Fruit fly (Drosophila melanogaster): Measurements from ENCODE around the gene CG42728.

CG42728 gene

DNA sequence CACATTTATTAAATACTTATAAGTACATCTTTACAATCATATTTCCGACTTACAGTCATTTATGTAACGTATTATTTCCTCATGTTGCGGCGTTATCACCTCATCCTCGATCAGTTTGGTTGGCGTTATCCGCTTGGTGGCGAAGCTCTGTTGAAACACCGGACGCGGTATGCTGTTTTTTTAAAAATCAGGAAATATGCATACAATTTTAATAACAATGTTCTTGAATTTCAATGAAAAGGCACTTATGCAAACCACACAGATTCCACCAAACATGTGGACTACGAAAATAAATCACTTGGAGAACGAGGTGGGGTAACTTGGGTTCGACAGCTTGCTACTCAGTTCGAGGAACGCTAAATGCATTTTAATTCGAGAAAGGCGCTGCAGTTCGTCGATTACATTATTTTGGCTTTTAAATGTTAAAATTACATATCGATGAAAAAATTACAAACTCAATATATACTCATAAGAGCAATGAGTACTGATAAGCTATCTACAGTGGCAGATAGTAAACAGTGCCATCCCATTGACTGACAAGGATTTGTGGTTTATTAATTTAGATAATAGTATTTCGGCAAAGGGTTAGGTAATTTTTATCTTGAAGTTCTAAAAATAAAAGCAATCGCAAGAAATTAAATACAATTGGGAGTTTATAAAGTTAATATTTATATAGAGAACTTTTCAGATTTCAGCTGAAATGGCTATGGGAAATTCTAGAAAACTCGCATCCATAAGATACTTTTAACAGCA, 21.6 kb downstream of the CG42728 start (continued):
- TF ChIP-seq salr (GFP tag; optimal IDR thresholded peaks at IDR 0.05) (no peak), acj6 (GFP tag; optimal IDR thresholded peaks at IDR 0.05) (no peak), spab (GFP tag; optimal IDR thresholded peaks at IDR 0.05) (no peak), Eip93F (GFP tag; optimal IDR thresholded peaks at IDR 0.05) (no peak), Hr38 (GFP tag; optimal IDR thresholded peaks at IDR 0.05) (no peak), Eip75B (GFP tag; optimal IDR thresholded peaks at IDR 0.05) (no peak), Lpt (GFP tag; optimal IDR thresholded peaks at IDR 0.05) (no peak), CG4318 (GFP tag; optimal IDR thresholded peaks at IDR 0.05) (no peak), CG11762 (GFP tag; optimal IDR thresholded peaks at IDR 0.05; ENCODE audit: insufficient read depth) (no peak), Eip78C (GFP tag) (peak; percentile 78), CG8319 (GFP tag; optimal IDR thresholded peaks at IDR 0.05) (no peak), fd59A (GFP tag; optimal IDR thresholded peaks at IDR 0.05) (no peak), eg (GFP tag; IDR thresholded peaks at IDR 0.05) (no peak), cyc (GFP tag; optimal IDR thresholded peaks at IDR 0.05) (no peak), Met (GFP tag; optimal IDR thresholded peaks at IDR 0.05) (no peak), CG15336 (GFP tag; IDR thresholded peaks at IDR 0.05) (no peak), CG11902 (GFP tag; optimal IDR thresholded peaks at IDR 0.05) (no peak), fkh (GFP tag; optimal IDR thresholded peaks at IDR 0.05) (no peak), CG3032 (tag; optimal IDR thresholded peaks at IDR 0.05) (no peak), CG6792 (GFP tag; optimal IDR thresholded peaks at IDR 0.05) (no peak), esn (GFP tag; optimal IDR thresholded peaks at IDR 0.05) (peak; percentile 16), Sox15 (GFP tag; optimal IDR thresholded peaks at IDR 0.05) (no peak), vri (GFP tag; optimal IDR thresholded peaks at IDR 0.05) (no peak), CG34406 (GFP tag; optimal IDR thresholded peaks at IDR 0.05) (no peak), Hr39 (GFP tag; optimal IDR thresholded peaks at IDR 0.05) (no peak), topi (GFP tag; optimal IDR thresholded peaks at IDR 0.05) (no peak), svp (GFP tag) (peak; percentile 80), Ets96B (tag; optimal IDR thresholded peaks at IDR 0.05) (no peak), OdsH (GFP tag; optimal IDR thresholded peaks at IDR 0.05) (no peak), CG11294 (GFP tag; IDR thresholded peaks at IDR 0.05) (no peak), CG8632 (GFP tag; optimal IDR thresholded peaks at IDR 0.05) (no peak)

DNA sequence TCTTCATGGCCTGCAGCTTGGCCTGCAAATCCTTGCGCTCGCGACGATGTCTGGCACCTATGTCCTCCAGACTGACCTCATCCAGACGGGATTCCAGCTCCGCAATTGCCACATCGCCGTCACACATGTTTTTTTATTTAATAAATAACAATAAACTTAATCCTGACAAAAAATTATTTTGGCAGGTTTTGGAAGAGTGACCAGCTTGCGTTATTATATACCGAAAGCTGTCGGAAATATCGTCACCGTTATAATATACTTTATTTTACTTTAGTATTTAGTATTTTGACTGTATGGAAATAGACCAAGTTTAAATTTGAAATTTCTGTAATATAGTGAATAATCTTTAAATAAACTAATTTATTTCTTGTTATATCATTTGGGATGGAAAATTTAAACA, 23.3 kb downstream of the CG42728 start, which contains the start of gene CG7857:
CG7857 (minus strand) TSS at position 208 of the 400 bp plus-strand sequence.
- TF ChIP-seq CG7368 (GFP tag; optimal IDR thresholded peaks at IDR 0.05), result no peak
- TF ChIP-seq CG8319 (GFP tag; optimal IDR thresholded peaks at IDR 0.05), result no peak
- TF ChIP-seq Eip75B (GFP tag; optimal IDR thresholded peaks at IDR 0.05), result no peak
- TF ChIP-seq Sox102F (GFP tag; optimal IDR thresholded peaks at IDR 0.05), result no peak
- TF ChIP-seq Hr39 (GFP tag; optimal IDR thresholded peaks at IDR 0.05), result no peak
- TF ChIP-seq Blimp-1 (GFP tag; optimal IDR thresholded peaks at IDR 0.05), result no peak
- no peak for TF ChIP-seq Eip93F (GFP tag; optimal IDR thresholded peaks at IDR 0.05)
- TF ChIP-seq CG11762 (GFP tag; optimal IDR thresholded peaks at IDR 0.05; ENCODE audit: insufficient read depth), result no peak
- TF ChIP-seq Sox14 (GFP tag; optimal IDR thresholded peaks at IDR 0.05), result no peak
- no peak for TF ChIP-seq eg (GFP tag; IDR thresholded peaks at IDR 0.05)
- TF ChIP-seq CG32006 (GFP tag; optimal IDR thresholded peaks at IDR 0.05), result no peak
- no peak for TF ChIP-seq svp (GFP tag)
- no peak for TF ChIP-seq CG8632 (GFP tag; optimal IDR thresholded peaks at IDR 0.05)
- TF ChIP-seq CG16779 (tag; optimal IDR thresholded peaks at IDR 0.05), result no peak
- TF ChIP-seq CG4318 (GFP tag; optimal IDR thresholded peaks at IDR 0.05), result no peak
- TF ChIP-seq spab (GFP tag; optimal IDR thresholded peaks at IDR 0.05), result no peak

DNA sequence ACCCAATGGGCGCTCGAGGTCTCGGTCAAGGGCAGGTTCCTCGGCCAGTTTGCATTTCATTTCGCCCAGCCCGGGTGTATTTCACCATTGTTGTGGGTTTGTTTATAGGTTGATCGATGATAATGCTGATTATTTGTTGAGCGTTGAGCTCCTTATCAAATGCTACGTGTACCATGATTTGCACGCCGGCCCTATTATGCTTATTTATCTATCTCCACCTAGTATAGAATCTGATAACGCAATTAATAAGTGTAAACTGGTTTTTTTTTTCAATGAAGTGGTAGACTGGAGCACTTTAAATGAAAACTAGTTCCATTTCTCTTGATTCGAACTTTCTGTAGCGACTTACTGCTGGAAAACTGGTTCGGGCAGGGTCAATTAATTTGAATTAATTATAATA, 25.7 kb downstream of the CG42728 start:
- no peak for TF ChIP-seq CG3032 (tag; optimal IDR thresholded peaks at IDR 0.05)
- TF ChIP-seq vri (GFP tag; optimal IDR thresholded peaks at IDR 0.05), result peak; percentile 1
